Worm (Caenorhabditis elegans): ENCODE data around the gene chil-10.

chil-10 gene

DNA sequence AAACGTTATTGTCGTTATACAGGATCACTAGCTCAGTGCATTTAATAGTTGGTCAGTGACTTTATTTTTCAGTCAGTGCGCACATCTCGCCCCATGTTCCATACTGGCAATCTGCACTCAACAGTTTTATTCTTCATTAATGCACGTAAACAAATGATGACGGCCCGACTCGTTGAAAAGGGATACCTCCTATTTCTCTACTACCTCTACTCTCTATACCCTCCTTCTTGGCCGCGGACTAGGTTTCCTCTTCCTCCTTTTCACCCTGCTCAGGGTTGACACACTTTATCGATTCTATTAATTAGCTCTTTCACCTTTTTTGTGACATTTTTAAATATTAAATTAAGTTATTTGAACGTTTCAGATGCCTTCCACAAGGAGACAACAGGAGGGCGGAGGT, 42.2 kb upstream of the chil-10 start, which contains the start of gene sel-12 (continued):
- TF ChIP-seq egl-43 (GFP tag; IDR thresholded peaks at IDR 0.05): no peak
- TF ChIP-seq dpl-1 (GFP tag; optimal IDR thresholded peaks at IDR 0.05): no peak
- TF ChIP-seq dmd-6 (GFP tag; IDR thresholded peaks at IDR 0.05): no peak
- TF ChIP-seq lin-39 (tag; optimal IDR thresholded peaks at IDR 0.05): no peak
- TF ChIP-seq mxl-2 (GFP tag; conservative IDR thresholded peaks at IDR 0.05): no peak
- TF ChIP-seq lin-1 (GFP tag; IDR thresholded peaks at IDR 0.05): no peak
- TF ChIP-seq mep-1 (tag; optimal IDR thresholded peaks at IDR 0.05): no peak
- no peak for TF ChIP-seq F49E8.2 (tag; optimal IDR thresholded peaks at IDR 0.05; ENCODE audit: borderline replicate concordance)
- no peak for TF ChIP-seq F44E2.7 (GFP tag; IDR thresholded peaks at IDR 0.05)
- no peak for TF ChIP-seq madf-9 (GFP tag; conservative IDR thresholded peaks at IDR 0.05)
- no peak for TF ChIP-seq mdt-29 (GFP tag; IDR thresholded peaks at IDR 0.05)
- TF ChIP-seq pha-4 (GFP tag; IDR thresholded peaks at IDR 0.05): no peak
- no peak for TF ChIP-seq pha-4 (tag; optimal IDR thresholded peaks at IDR 0.05)
- no peak for TF ChIP-seq dmd-8 (GFP tag; IDR thresholded peaks at IDR 0.05)
- no peak for TF ChIP-seq nhr-28 (tag; optimal IDR thresholded peaks at IDR 0.05)
- no peak for TF ChIP-seq ctbp-1 (GFP tag; IDR thresholded peaks at IDR 0.05)
- no peak for TF ChIP-seq egl-27 (tag; optimal IDR thresholded peaks at IDR 0.05)
- TF ChIP-seq attf-4 (tag; optimal IDR thresholded peaks at IDR 0.05): no peak
- no peak for TF ChIP-seq Y48G9A.11 (GFP tag; IDR thresholded peaks at IDR 0.05)
- TF ChIP-seq daf-8 (GFP tag; IDR thresholded peaks at IDR 0.05): no peak
- peak in 1 of 2 experiments; percentile 87 for TF ChIP-seq hif-1 (tag; optimal IDR thresholded peaks at IDR 0.05)
- no peak for TF ChIP-seq ceh-28 (tag; optimal IDR thresholded peaks at IDR 0.05)
- no peak for TF ChIP-seq ceh-62 (tag; optimal IDR thresholded peaks at IDR 0.05)
- TF ChIP-seq Y105C5A.15 (GFP tag; IDR thresholded peaks at IDR 0.05): no peak
- no peak for TF ChIP-seq fkh-10 (GFP tag; optimal IDR thresholded peaks at IDR 0.05)
- TF ChIP-seq skn-1 (tag; optimal IDR thresholded peaks at IDR 0.05): no peak
- TF ChIP-seq daf-19 (GFP tag; conservative IDR thresholded peaks at IDR 0.05): no peak

DNA sequence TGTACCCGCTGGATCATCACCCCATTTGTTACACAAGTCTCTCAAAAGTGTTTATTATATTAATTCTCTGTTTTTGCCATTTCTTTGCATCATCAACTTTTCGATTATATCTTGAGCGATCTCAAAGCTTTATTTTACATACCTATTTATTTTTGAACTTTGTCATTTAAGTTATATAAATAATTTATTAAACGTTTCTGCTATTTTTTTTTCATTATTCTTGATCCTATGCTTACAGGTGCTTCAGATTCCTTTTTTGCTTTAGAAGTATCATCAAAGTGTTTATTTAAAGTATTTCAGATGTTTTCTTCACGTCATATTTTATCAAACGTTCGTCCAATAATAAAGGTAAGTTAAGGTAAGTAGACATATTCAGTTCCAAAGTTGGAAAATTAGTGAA, 39.6 kb upstream of the chil-10 start, which contains the start of gene F35H12.5:
Gene F35H12.5 (plus strand): TSS at position 301 of the 400 bp plus-strand sequence.
- TF ChIP-seq lsy-2 (tag; optimal IDR thresholded peaks at IDR 0.05) (no peak), lin-1 (GFP tag; IDR thresholded peaks at IDR 0.05) (no peak), duxl-1 (tag; optimal IDR thresholded peaks at IDR 0.05; ENCODE audit: poor library complexity) (no peak), dve-1 (tag; optimal IDR thresholded peaks at IDR 0.05; ENCODE audit: insufficient read depth) (no peak), ceh-82 (tag; optimal IDR thresholded peaks at IDR 0.05) (no peak), zip-2 (tag; optimal IDR thresholded peaks at IDR 0.05) (no peak)

DNA sequence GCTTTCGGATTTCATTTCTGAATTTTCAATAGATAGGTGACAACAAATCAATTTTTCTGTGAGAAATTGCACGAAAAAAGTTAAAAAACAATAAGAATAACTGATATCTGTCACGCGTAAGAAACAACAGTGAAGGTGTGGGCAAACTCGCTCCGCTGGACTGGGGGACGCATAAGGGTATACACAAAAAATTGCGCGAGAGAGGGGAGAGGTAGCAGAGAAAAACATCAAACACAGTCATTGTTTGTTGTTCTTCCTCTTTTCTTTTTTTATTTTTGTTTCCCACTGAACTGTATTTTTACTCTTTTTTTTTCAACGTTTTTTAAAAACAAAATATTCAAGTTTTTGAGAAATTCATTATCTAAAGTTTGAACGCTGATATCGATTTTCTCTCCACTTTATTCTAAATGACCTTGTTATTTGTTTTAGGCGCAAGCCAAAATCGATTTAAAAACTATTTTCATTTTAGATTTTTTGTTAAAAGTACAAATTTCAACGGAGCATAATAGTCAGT, 33.1 kb upstream of the chil-10 start, which contains the start of the genes pifk-1 and tbc-11:
Gene pifk-1 (minus strand): TSS at position 17 of the 514 bp plus-strand sequence.
Gene tbc-11 (plus strand): TSS at position 464 of the 514 bp plus-strand sequence.
- TF ChIP-seq pha-4 (GFP tag; IDR thresholded peaks at IDR 0.05): no peak
- peak; percentile 95 for TF ChIP-seq pha-4 (tag; optimal IDR thresholded peaks at IDR 0.05)
- no peak for TF ChIP-seq snpc-4 (tag; optimal IDR thresholded peaks at IDR 0.05)
- TF ChIP-seq F10B5.3 (tag; optimal IDR thresholded peaks at IDR 0.05): no peak
- TF ChIP-seq zag-1 (tag; optimal IDR thresholded peaks at IDR 0.05): no peak
- 0 out of 2 replicates have a peak, but pooled peaks have one; percentile 41 for TF ChIP-seq arid-1 (GFP tag; conservative IDR thresholded peaks at IDR 0.05)
- peak; percentile 40; the same call in 1 of the 2 replicates for TF ChIP-seq dmd-6 (GFP tag; IDR thresholded peaks at IDR 0.05)
- peak; percentile 74 for TF ChIP-seq nhr-28 (tag; optimal IDR thresholded peaks at IDR 0.05)
- TF ChIP-seq dve-1 (tag; optimal IDR thresholded peaks at IDR 0.05; ENCODE audit: insufficient read depth): peak; percentile 82
- TF ChIP-seq daf-16 (GFP tag; optimal IDR thresholded peaks at IDR 0.05): no peak
- TF ChIP-seq daf-16 (tag; optimal IDR thresholded peaks at IDR 0.05): peak; percentile 82
- TF ChIP-seq nhr-77 (tag; optimal IDR thresholded peaks at IDR 0.05): peak; percentile 46
- TF ChIP-seq spr-1 (tag; optimal IDR thresholded peaks at IDR 0.05): no peak
- peak; percentile 79 for TF ChIP-seq mes-2 (tag; optimal IDR thresholded peaks at IDR 0.05; ENCODE audit: poor library complexity, severe bottlenecking)
- no peak for TF ChIP-seq lir-3 (tag; optimal IDR thresholded peaks at IDR 0.05)
- peak; percentile 40 for TF ChIP-seq lin-13 (GFP tag; optimal IDR thresholded peaks at IDR 0.05)
- TF ChIP-seq lsy-2 (tag; optimal IDR thresholded peaks at IDR 0.05): peak in 1 of 2 experiments; percentile 70
- no peak for TF ChIP-seq lin-15B (tag; optimal IDR thresholded peaks at IDR 0.05)
- TF ChIP-seq mdl-1 (tag; optimal IDR thresholded peaks at IDR 0.05): peak in 1 of 2 experiments; percentile 55
- TF ChIP-seq snpc-1.2 (GFP tag; IDR thresholded peaks at IDR 0.05): no peak
- TF ChIP-seq hif-1 (tag; optimal IDR thresholded peaks at IDR 0.05): peak in 1 of 2 experiments; percentile 46
- peak; percentile 39 for TF ChIP-seq nhr-25 (tag; optimal IDR thresholded peaks at IDR 0.05; ENCODE audit: borderline replicate concordance, insufficient read depth)
- TF ChIP-seq nhr-6 (tag; optimal IDR thresholded peaks at IDR 0.05): peak; percentile 26
